Worm (Caenorhabditis elegans) whole organism, dauer: ENCODE results near the gene rpl-7A.
"Not testable (repeated sequence)": the region's sequence is repeated elsewhere in the genome, so short reads cannot be mapped to it uniquely, and the experiment has no call there.

ENCODE experiments used
- unc-62 ChIP-seq: sonication (generic microtip); optimal IDR thresholded peaks from 2 replicates; lab custom pipeline; 2017; ENCODE audit warnings: missing biosample characterization, missing genetic modification reagents, missing genetic modification characterization

Gene rpl-7A

ce11 chrIV:4359653-4360052 is 30.7 kb downstream of the rpl-7A start, which contains the start of gene F55F10.3:
F55F10.3 (plus strand) TSS chrIV:4359953.
- no peak for TF ChIP-seq unc-62 (GFP tag; lab: Kevin White, UChicago)

ce11 chrIV:4357296-4357695 is 33.1 kb downstream of the rpl-7A start, which contains the start of gene sars-2:
sars-2 (plus strand) TSS chrIV:4357636.
- no peak for TF ChIP-seq unc-62 (GFP tag; lab: Kevin White, UChicago)

- no peak for TF ChIP-seq unc-62 (GFP tag; lab: Kevin White, UChicago)
Measured at ce11 chrIV:4356879-4357278, 33.5 kb downstream of the rpl-7A start, which contains the start of gene W03B1.9. W03B1.9 (minus strand) TSS chrIV:4356979.

ce11 chrIV:4348146-4348545 is 42.2 kb downstream of the rpl-7A start, which contains the start of gene W03B1.5:
W03B1.5 (plus strand) TSS chrIV:4348446.
- TF ChIP-seq unc-62 (GFP tag; lab: Kevin White, UChicago): not testable (repeated sequence)

- no peak for TF ChIP-seq unc-62 (GFP tag; lab: Kevin White, UChicago)
Measured at ce11 chrIV:4347578-4348003, 42.8 kb downstream of the rpl-7A start.

- TF ChIP-seq unc-62 (GFP tag; lab: Kevin White, UChicago): no peak
Measured at ce11 chrIV:4346512-4346911, 43.9 kb downstream of the rpl-7A start, which contains the start of gene oac-52. oac-52 (minus strand) TSS chrIV:4346612.

- no peak for TF ChIP-seq unc-62 (GFP tag; lab: Kevin White, UChicago)
Measured at ce11 chrIV:4344828-4345227, 45.6 kb downstream of the rpl-7A start.
